Worm (Caenorhabditis elegans) whole organism, late embryonic: Measurements from ENCODE around the gene rab-28.
"Not testable (repeated sequence)": the region's sequence is repeated elsewhere in the genome, so short reads cannot be mapped to it uniquely, and the experiment has no call there.

Source experiments
- C08G9.2 ChIP-seq: sonication (generic microtip); optimal IDR thresholded peaks from 2 replicates; lab custom pipeline; 2016; ENCODE audit warnings: mild to moderate bottlenecking, missing genetic modification characterization, moderate library complexity, missing compliant biosample characterization
- F13H6.1 ChIP-seq: sonication (generic microtip); optimal IDR thresholded peaks from 2 replicates; lab custom pipeline; 2016; ENCODE audit warnings: missing genetic modification characterization, missing compliant biosample characterization
- K02D7.2 ChIP-seq: sonication (generic microtip); optimal IDR thresholded peaks from 2 replicates; lab custom pipeline; 2017; ENCODE audit warnings: mild to moderate bottlenecking, missing genetic modification characterization, missing compliant biosample characterization
- T23F11.4 ChIP-seq: fragments of 200-800 bp; sonication (Bioruptor generic); optimal IDR thresholded peaks from 2 replicates; lab custom pipeline; 2018; ENCODE audit warnings: mild to moderate bottlenecking, missing genetic modification characterization, missing compliant biosample characterization
- Y22D7AL.16 ChIP-seq: sonication (generic microtip); optimal IDR thresholded peaks from 2 replicates; lab custom pipeline; 2016; ENCODE audit warnings: missing genetic modification characterization, missing compliant biosample characterization
- ceh-14 ChIP-seq: sonication (generic microtip); optimal IDR thresholded peaks from 2 replicates; lab custom pipeline; 2016; ENCODE audit warnings: missing genotype, missing genetic modification characterization, missing compliant biosample characterization
- ceh-19 ChIP-seq: fragments of 200-800 bp; sonication (Bioruptor generic); optimal IDR thresholded peaks from 2 replicates; lab custom pipeline; 2018; ENCODE audit warnings: mild to moderate bottlenecking, missing genetic modification characterization, missing compliant biosample characterization
- ceh-2 ChIP-seq: sonication (generic microtip); optimal IDR thresholded peaks from 2 replicates; lab custom pipeline; 2016; ENCODE audit warnings: missing genotype, missing genetic modification characterization, missing compliant biosample characterization
- ceh-31 ChIP-seq: sonication (generic microtip); optimal IDR thresholded peaks from 2 replicates; lab custom pipeline; 2016; ENCODE audit warnings: missing genetic modification characterization, missing compliant biosample characterization
- ceh-34 ChIP-seq: sonication (generic microtip); optimal IDR thresholded peaks from 2 replicates; lab custom pipeline; 2016; ENCODE audit warnings: mild to moderate bottlenecking, missing genetic modification characterization, missing compliant biosample characterization
- ceh-45 ChIP-seq: fragments of 200-800 bp; sonication (Bioruptor generic); IDR thresholded peaks from 2 replicates; pipeline ENCODE4 v1.3.6; 2022; ENCODE audit warnings: missing genetic modification reagents, missing genetic modification characterization, missing compliant biosample characterization
- ceh-48 ChIP-seq: sonication (generic microtip); optimal IDR thresholded peaks from 2 replicates; lab custom pipeline; 2016; ENCODE audit warnings: missing genetic modification characterization, inconsistent platforms, missing compliant biosample characterization
- ceh-9 ChIP-seq: sonication (generic microtip); optimal IDR thresholded peaks from 2 replicates; lab custom pipeline; 2016; ENCODE audit warnings: mild to moderate bottlenecking, missing genetic modification characterization, inconsistent platforms, missing compliant biosample characterization
- elt-2 ChIP-seq: sonication (generic microtip); optimal IDR thresholded peaks from 2 replicates; lab custom pipeline; 2016; ENCODE audit warnings: missing genetic modification reagents, missing genetic modification characterization, missing compliant biosample characterization
- elt-4 ChIP-seq: sonication (generic microtip); optimal IDR thresholded peaks from 2 replicates; lab custom pipeline; 2016; ENCODE audit warnings: missing genetic modification characterization, missing compliant biosample characterization
- ets-4 ChIP-seq: sonication (generic microtip); optimal IDR thresholded peaks from 2 replicates; lab custom pipeline; 2016; ENCODE audit warnings: missing genetic modification characterization, missing compliant biosample characterization
- eyg-1 ChIP-seq: sonication (generic microtip); optimal IDR thresholded peaks from 2 replicates; lab custom pipeline; 2016; ENCODE audit warnings: missing genotype, missing genetic modification characterization, missing compliant biosample characterization
- fax-1 ChIP-seq: sonication (generic microtip); optimal IDR thresholded peaks from 2 replicates; lab custom pipeline; 2016; ENCODE audit warnings: missing genotype, missing genetic modification characterization, missing compliant biosample characterization
- gmeb-2 ChIP-seq: sonication (generic microtip); optimal IDR thresholded peaks from 2 replicates; lab custom pipeline; 2016; ENCODE audit warnings: missing genetic modification characterization, inconsistent platforms, missing compliant biosample characterization
- hlh-13 ChIP-seq: fragments of 200-800 bp; sonication (Bioruptor generic); optimal IDR thresholded peaks from 2 replicates; lab custom pipeline; 2018; ENCODE audit warnings: mild to moderate bottlenecking, missing genetic modification characterization, missing compliant biosample characterization
- hlh-15 ChIP-seq: sonication (generic microtip); optimal IDR thresholded peaks from 2 replicates; lab custom pipeline; 2016; ENCODE audit warnings: missing genetic modification characterization, missing compliant biosample characterization
- hlh-30 ChIP-seq: sonication (generic microtip); optimal IDR thresholded peaks from 2 replicates; lab custom pipeline; 2017; ENCODE audit warnings: antibody characterized with exemption, missing genetic modification characterization, missing compliant biosample characterization; ENCODE audit not compliant: insufficient read depth
- hlh-6 ChIP-seq: sonication (generic microtip); optimal IDR thresholded peaks from 2 replicates; lab custom pipeline; 2016; ENCODE audit warnings: missing genotype, missing genetic modification characterization, missing compliant biosample characterization
- hlh-8 ChIP-seq: sonication (generic microtip); optimal IDR thresholded peaks from 2 replicates; lab custom pipeline; 2016; ENCODE audit warnings: missing genotype, missing genetic modification characterization, missing compliant biosample characterization
- lim-6 ChIP-seq: sonication (generic microtip); optimal IDR thresholded peaks from 2 replicates; lab custom pipeline; 2016; ENCODE audit warnings: missing genetic modification characterization, missing compliant biosample characterization
- mec-3 ChIP-seq: sonication (generic microtip); optimal IDR thresholded peaks from 2 replicates; lab custom pipeline; 2016; ENCODE audit warnings: borderline replicate concordance, missing genetic modification characterization, missing compliant biosample characterization
- nfya-1 ChIP-seq: sonication (generic microtip); optimal IDR thresholded peaks from 2 replicates; lab custom pipeline; 2017; ENCODE audit warnings: missing genetic modification characterization, mild to moderate bottlenecking, missing compliant biosample characterization, antibody characterized with exemption, moderate library complexity
- nhr-11 ChIP-seq: fragments of 150-350 bp; optimal IDR thresholded peaks from 2 replicates; lab custom pipeline; 2014; ENCODE audit warnings: missing biosample characterization, missing genetic modification characterization
- nhr-232 ChIP-seq: sonication (generic microtip); optimal IDR thresholded peaks from 2 replicates; lab custom pipeline; 2016; ENCODE audit warnings: missing genetic modification characterization, missing compliant biosample characterization
- npax-4 ChIP-seq: sonication (generic microtip); optimal IDR thresholded peaks from 2 replicates; lab custom pipeline; 2016; ENCODE audit warnings: missing genetic modification characterization, missing compliant biosample characterization
- odd-2 ChIP-seq: sonication (generic microtip); optimal IDR thresholded peaks from 2 replicates; lab custom pipeline; 2017; ENCODE audit warnings: antibody characterized with exemption, mild to moderate bottlenecking, missing genetic modification characterization, missing compliant biosample characterization
- pha-4 ChIP-seq: fragments of 150-350 bp; optimal IDR thresholded peaks from 2 replicates; lab custom pipeline; 2018; ENCODE audit warnings: missing biosample characterization, missing genetic modification reagents, missing genetic modification characterization
- ref-2 ChIP-seq: sonication (generic microtip); optimal IDR thresholded peaks from 2 replicates; lab custom pipeline; 2016; ENCODE audit warnings: missing genetic modification characterization, missing compliant biosample characterization
- rnt-1 ChIP-seq: sonication (generic microtip); optimal IDR thresholded peaks from 2 replicates; lab custom pipeline; 2016; ENCODE audit warnings: missing genetic modification characterization, missing compliant biosample characterization
- sdc-2 ChIP-seq: sonication (generic microtip); optimal IDR thresholded peaks from 2 replicates; lab custom pipeline; 2016; ENCODE audit warnings: missing genotype, missing genetic modification characterization, missing compliant biosample characterization
- sox-4 ChIP-seq: sonication (generic microtip); optimal IDR thresholded peaks from 2 replicates; lab custom pipeline; 2017; ENCODE audit warnings: mild to moderate bottlenecking, missing genetic modification characterization, inconsistent platforms, missing compliant biosample characterization
- syd-9 ChIP-seq: sonication (generic microtip); optimal IDR thresholded peaks from 2 replicates; lab custom pipeline; 2016; ENCODE audit warnings: mild to moderate bottlenecking, missing genetic modification characterization, moderate library complexity, missing compliant biosample characterization
- tbx-2 ChIP-seq: sonication (generic microtip); optimal IDR thresholded peaks from 2 replicates; lab custom pipeline; 2016; ENCODE audit warnings: missing genetic modification characterization, missing compliant biosample characterization
- tbx-7 ChIP-seq: sonication (generic microtip); optimal IDR thresholded peaks from 2 replicates; lab custom pipeline; 2016; ENCODE audit warnings: missing genotype, missing genetic modification characterization, missing compliant biosample characterization
- ztf-16 ChIP-seq: sonication (generic microtip); optimal IDR thresholded peaks from 2 replicates; lab custom pipeline; 2017; ENCODE audit warnings: missing genetic modification characterization, missing compliant biosample characterization

Gene rab-28

ce11 chrIV:9243670-9244069 is at the start of gene rab-28:
rab-28 (minus strand) TSS chrIV:9244012.
- TF ChIP-seq nhr-232 (tag; lab: Kevin White, UChicago) (no peak), hlh-8 (tag; lab: Kevin White, UChicago) (no peak), K02D7.2 (no peak), mec-3 (tag; lab: Kevin White, UChicago) (no peak), ceh-31 (no peak), ets-4 (tag; lab: Kevin White, UChicago) (no peak), ceh-2 (tag; lab: Kevin White, UChicago) (no peak), lim-6 (no peak), elt-2 (tag; lab: Kevin White, UChicago) (no peak), gmeb-2 (tag; lab: Kevin White, UChicago) (no peak), pha-4 (tag; lab: Kevin White, UChicago) (no peak), ceh-9 (tag; lab: Kevin White, UChicago) (no peak), F13H6.1 (tag; lab: Kevin White, UChicago) (no peak), syd-9 (tag; lab: Kevin White, UChicago) (no peak), ceh-19 (GFP tag; lab: Kevin White, UChicago) (no peak)

ce11 chrIV:9289635-9290034 is 45.8 kb upstream of the rab-28 start:
- TF ChIP-seq rnt-1 (no peak), nhr-11 (tag; lab: Kevin White, UChicago) (no peak), odd-2 (tag; lab: Kevin White, UChicago) (no peak)

ce11 chrIV:9286305-9286704 is 42.5 kb upstream of the rab-28 start, which contains the start of gene nhr-267:
nhr-267 (minus strand) TSS chrIV:9286405.
- not testable (repeated sequence) for TF ChIP-seq eyg-1; sdc-2; C08G9.2 (tag; lab: Kevin White, UChicago)

- TF ChIP-seq nhr-11 (tag; lab: Kevin White, UChicago): no peak
These were observed 30.3 kb upstream of the rab-28 start, which contains the start of gene nmy-3 for ce11 chrIV:9274008-9274529. nmy-3 (plus strand) TSS chrIV:9274479.

- TF ChIP-seq rnt-1 (no peak), sox-4 (no peak), ceh-2 (tag; lab: Kevin White, UChicago) (no peak), fax-1 (no peak)
These were observed 26.0 kb upstream of the rab-28 start, which contains the start of gene flh-3 for ce11 chrIV:9269796-9270195. flh-3 (plus strand) TSS chrIV:9270096.

- peak; percentile 19 for TF ChIP-seq ceh-2 (tag; lab: Kevin White, UChicago)
- peak; percentile 19 for TF ChIP-seq T23F11.4
- TF ChIP-seq hlh-13 (GFP tag; lab: Kevin White, UChicago): no peak
- peak; percentile 54 for TF ChIP-seq hlh-6 (tag; lab: Kevin White, UChicago)
- peak; percentile 51 for TF ChIP-seq nfya-1 (tag; lab: Kevin White, UChicago)
- TF ChIP-seq ceh-14 (tag; lab: Kevin White, UChicago): no peak
- no peak for TF ChIP-seq lim-6
- TF ChIP-seq ref-2 (tag; lab: Kevin White, UChicago): peak; percentile 40
- TF ChIP-seq nhr-232 (tag; lab: Kevin White, UChicago): no peak
- no peak for TF ChIP-seq ztf-16 (tag; lab: Kevin White, UChicago)
- TF ChIP-seq syd-9 (tag; lab: Kevin White, UChicago): peak; percentile 4
- TF ChIP-seq ceh-19 (GFP tag; lab: Kevin White, UChicago): no peak
- TF ChIP-seq sdc-2: peak; percentile 65
- TF ChIP-seq ceh-9 (tag; lab: Kevin White, UChicago): peak; percentile 20
- no peak for TF ChIP-seq hlh-15 (tag; lab: Kevin White, UChicago)
- TF ChIP-seq ceh-48 (tag; lab: Kevin White, UChicago): no peak
- no peak for TF ChIP-seq ceh-45
- TF ChIP-seq elt-2 (tag; lab: Kevin White, UChicago): peak; percentile 34
- TF ChIP-seq sox-4: no peak
- no peak for TF ChIP-seq K02D7.2
- TF ChIP-seq Y22D7AL.16 (tag; lab: Kevin White, UChicago): no peak
- TF ChIP-seq C08G9.2 (tag; lab: Kevin White, UChicago): peak; percentile 52
- no peak for TF ChIP-seq hlh-8 (tag; lab: Kevin White, UChicago)
- TF ChIP-seq ceh-31: peak; percentile 46
- TF ChIP-seq eyg-1: peak; percentile 59
- peak; percentile 68 for TF ChIP-seq tbx-2 (tag; lab: Kevin White, UChicago)
- no peak for TF ChIP-seq npax-4 (tag; lab: Kevin White, UChicago)
- no peak for TF ChIP-seq elt-4 (tag; lab: Kevin White, UChicago)
- TF ChIP-seq gmeb-2 (tag; lab: Kevin White, UChicago): no peak
- peak; percentile 59 for TF ChIP-seq ceh-34
- TF ChIP-seq rnt-1: peak; percentile 1
- no peak for TF ChIP-seq tbx-7 (tag; lab: Kevin White, UChicago)
- no peak for TF ChIP-seq hlh-30 (tag; lab: Kevin White, UChicago)
These were observed 25.1 kb upstream of the rab-28 start for ce11 chrIV:9268916-9269315.
